Worm (Caenorhabditis elegans) whole organism, L2 larva: ENCODE data around the gene pzf-1.

Experiments
- fos-1 ChIP-seq: fragments of 150-350 bp; optimal IDR thresholded peaks from 2 replicates; lab custom pipeline; 2014; ENCODE audit warnings: missing biosample characterization, missing genetic modification characterization
- nhr-25 ChIP-seq: fragments of 150-350 bp; sonication (generic microtip); optimal IDR thresholded peaks from 3 replicates; lab custom pipeline; 2014; ENCODE audit warnings: missing biosample characterization, missing genetic modification characterization
- sma-9 ChIP-seq, 2 experiments: fragments of 150-350 bp in 1 of 2; sonication (generic microtip) in 1 of 2; optimal IDR thresholded peaks; 2 replicates each; lab custom pipeline; 2014 to 2016; ENCODE audit warnings: missing genetic modification characterization in 2 of 2, mild to moderate bottlenecking in 1 of 2, missing biosample characterization in 1 of 2, missing compliant biosample characterization in 1 of 2, missing genetic modification reagents in 1 of 2, moderate library complexity in 1 of 2

DNA sequence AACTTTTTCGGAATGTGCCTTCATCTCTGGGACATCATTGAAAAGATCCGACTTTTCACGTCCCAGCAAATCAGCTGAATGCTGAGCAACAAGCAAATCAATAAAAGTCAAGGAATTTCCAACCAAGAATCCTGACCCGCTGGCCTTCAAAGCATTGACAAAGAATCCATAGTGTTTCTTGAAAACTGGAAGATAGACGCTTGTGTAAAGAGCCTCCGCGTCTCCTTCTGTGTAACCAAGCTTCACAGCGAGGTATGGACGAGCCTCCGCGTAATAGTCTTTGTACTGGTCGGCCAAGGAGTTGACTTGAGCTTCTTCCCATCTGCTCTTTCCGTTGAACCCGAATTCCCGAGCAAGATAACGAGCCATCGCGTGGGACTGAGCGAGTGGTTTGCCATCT lies 12.9 kb downstream of the pzf-1 start:
- TF ChIP-seq fos-1 (tag; lab: Kevin White, UChicago), result no peak
- TF ChIP-seq sma-9 (GFP tag; optimal IDR thresholded peaks at IDR 0.05; lab: Kevin White, UChicago), result no peak
- no peak for TF ChIP-seq sma-9 (tag; optimal IDR thresholded peaks at IDR 0.05; lab: Kevin White, UChicago)
- no peak for TF ChIP-seq nhr-25 (tag; lab: Kevin White, UChicago)
